Worm (Caenorhabditis elegans) whole organism, L1 larva: ENCODE measurements around the gene F13H6.5.

Experiments used
- C04F5.9 ChIP-seq: sonication (generic microtip); optimal IDR thresholded peaks from 2 replicates; lab custom pipeline; 2016; ENCODE audit warnings: missing genetic modification characterization, missing compliant biosample characterization
- F16B12.6 ChIP-seq: fragments of 150-350 bp; optimal IDR thresholded peaks from 2 replicates; lab custom pipeline; 2014; ENCODE audit warnings: missing biosample characterization, missing genetic modification characterization
- Y116A8C.19 ChIP-seq: sonication (generic microtip); optimal IDR thresholded peaks from 2 replicates; lab custom pipeline; 2016; ENCODE audit warnings: missing compliant biosample characterization, missing genetic modification characterization, borderline replicate concordance
- ama-1 ChIP-seq: fragments of 150-350 bp; optimal IDR thresholded peaks from 2 replicates; lab custom pipeline; 2014
- ceh-88 ChIP-seq: fragments of 200-800 bp; sonication (Bioruptor generic); IDR thresholded peaks from 2 replicates; pipeline ENCODE4 v1.3.6; 2022; ENCODE audit warnings: missing genetic modification characterization, missing compliant biosample characterization
- ceh-90 ChIP-seq: sonication (generic microtip); optimal IDR thresholded peaks from 2 replicates; lab custom pipeline; 2016; ENCODE audit warnings: missing genetic modification characterization, missing compliant biosample characterization
- ces-1 ChIP-seq: fragments of 150-350 bp; optimal IDR thresholded peaks from 2 replicates; lab custom pipeline; 2014; ENCODE audit warnings: missing biosample characterization, missing genetic modification reagents, missing genetic modification characterization
- efl-1 ChIP-seq, 4 experiments: fragments of 150-350 bp; optimal IDR thresholded peaks in 3 of 4; peaks in 1 of 4; 1 replicate in 1 of 4; 2 replicates in 3 of 4; lab custom pipeline; 2014; ENCODE audit warnings: missing biosample characterization in 2 of 4, missing genetic modification characterization in 2 of 4, missing genetic modification reagents in 2 of 4
- elt-2 ChIP-seq: sonication (generic microtip); optimal IDR thresholded peaks from 2 replicates; lab custom pipeline; 2016; ENCODE audit warnings: missing genetic modification characterization, mild to moderate bottlenecking, inconsistent platforms, missing compliant biosample characterization, missing genetic modification reagents
- ets-5 ChIP-seq: fragments of 200-800 bp; sonication (Bioruptor generic); IDR thresholded peaks from 2 replicates; pipeline ENCODE4 v1.3.6; 2022; ENCODE audit warnings: missing genetic modification characterization, missing compliant biosample characterization
- fkh-10 ChIP-seq: sonication (generic microtip); optimal IDR thresholded peaks from 2 replicates; lab custom pipeline; 2017; ENCODE audit warnings: missing biosample characterization, missing genetic modification reagents, missing genetic modification characterization
- fkh-4 ChIP-seq: sonication (generic microtip); optimal IDR thresholded peaks from 2 replicates; lab custom pipeline; 2016; ENCODE audit warnings: missing compliant biosample characterization, missing genetic modification characterization, borderline replicate concordance
- fkh-8 ChIP-seq: sonication (generic microtip); optimal IDR thresholded peaks from 2 replicates; lab custom pipeline; 2016; ENCODE audit warnings: mild to moderate bottlenecking, missing genetic modification characterization, missing compliant biosample characterization
- fos-1 ChIP-seq: fragments of 150-350 bp; optimal IDR thresholded peaks from 2 replicates; lab custom pipeline; 2014; ENCODE audit warnings: missing biosample characterization, missing genetic modification characterization
- grh-1 ChIP-seq: fragments of 200-800 bp; sonication (Bioruptor generic); IDR thresholded peaks from 2 replicates; pipeline ENCODE4 v1.3.6; 2022; ENCODE audit warnings: missing genetic modification reagents, missing genetic modification characterization, missing compliant biosample characterization
- isw-1 ChIP-seq: fragments of 200-800 bp; sonication (Bioruptor generic); IDR thresholded peaks from 2 replicates; pipeline ENCODE4 v1.3.6; 2022; ENCODE audit warnings: missing genetic modification characterization, missing compliant biosample characterization
- jun-1 ChIP-seq: fragments of 150-350 bp; optimal IDR thresholded peaks from 2 replicates; lab custom pipeline; 2014; ENCODE audit warnings: missing biosample characterization, missing genetic modification reagents, missing genetic modification characterization
- lin-14 ChIP-seq: fragments of 200-800 bp; sonication (Bioruptor generic); optimal IDR thresholded peaks from 2 replicates; lab custom pipeline; 2018; ENCODE audit warnings: mild to moderate bottlenecking, missing genetic modification characterization, moderate library complexity, missing compliant biosample characterization
- lin-35 ChIP-seq, 2 experiments: fragments of 150-350 bp; optimal IDR thresholded peaks; 2 replicates each; lab custom pipeline; 2014; ENCODE audit warnings: missing biosample characterization in 2 of 2, missing genetic modification characterization in 2 of 2, missing genetic modification reagents in 2 of 2
- lin-39 ChIP-seq: fragments of 150-350 bp; optimal IDR thresholded peaks from 2 replicates; lab custom pipeline; 2014; ENCODE audit warnings: missing biosample characterization, missing genetic modification reagents, missing genetic modification characterization
- lir-3 ChIP-seq: sonication (generic microtip); optimal IDR thresholded peaks from 2 replicates; lab custom pipeline; 2016; ENCODE audit warnings: mild to moderate bottlenecking, missing genetic modification characterization, moderate library complexity, missing compliant biosample characterization; ENCODE audit not compliant: poor library complexity
- lsy-2 ChIP-seq, 2 experiments: fragments of 150-350 bp; optimal IDR thresholded peaks; 2 replicates each; lab custom pipeline; 2014; ENCODE audit warnings: missing biosample characterization in 2 of 2, missing genetic modification characterization in 2 of 2
- nhr-19 ChIP-seq: fragments of 200-800 bp; sonication (Bioruptor generic); conservative IDR thresholded peaks from 2 replicates; pipeline ENCODE4 v1.3.6; 2022; ENCODE audit warnings: missing genetic modification characterization, missing compliant biosample characterization
- nhr-20 ChIP-seq: sonication (generic microtip); optimal IDR thresholded peaks from 2 replicates; lab custom pipeline; 2016; ENCODE audit warnings: mild to moderate bottlenecking, missing genetic modification characterization, missing compliant biosample characterization
- nhr-90 ChIP-seq: sonication (generic microtip); optimal IDR thresholded peaks from 2 replicates; lab custom pipeline; 2016; ENCODE audit warnings: mild to moderate bottlenecking, missing genetic modification characterization, missing compliant biosample characterization; ENCODE audit not compliant: poor library complexity
- pag-3 ChIP-seq: sonication (generic microtip); optimal IDR thresholded peaks from 2 replicates; lab custom pipeline; 2017; ENCODE audit warnings: missing genetic modification characterization, mild to moderate bottlenecking, missing compliant biosample characterization, antibody characterized with exemption, borderline replicate concordance; ENCODE audit not compliant: insufficient read depth
- rnt-1 ChIP-seq: sonication (generic microtip); optimal IDR thresholded peaks from 2 replicates; lab custom pipeline; 2016; ENCODE audit warnings: mild to moderate bottlenecking, missing genetic modification characterization, moderate library complexity, missing compliant biosample characterization
- sptf-1 ChIP-seq: fragments of 150-350 bp; optimal IDR thresholded peaks from 2 replicates; lab custom pipeline; 2014; ENCODE audit warnings: missing biosample characterization, missing genetic modification characterization
- tbx-2 ChIP-seq: sonication (generic microtip); optimal IDR thresholded peaks from 2 replicates; lab custom pipeline; 2016; ENCODE audit warnings: missing genetic modification characterization, missing compliant biosample characterization
- tlp-1 ChIP-seq: fragments of 150-350 bp; optimal IDR thresholded peaks from 2 replicates; lab custom pipeline; 2014; ENCODE audit warnings: missing biosample characterization, missing genetic modification characterization
- unc-130 ChIP-seq: fragments of 150-350 bp; optimal IDR thresholded peaks from 2 replicates; lab custom pipeline; 2017; ENCODE audit warnings: missing biosample characterization, missing genetic modification characterization, inconsistent platforms
- unc-98 ChIP-seq: fragments of 200-800 bp; sonication (Bioruptor generic); IDR thresholded peaks from 2 replicates; pipeline ENCODE4 v1.3.6; 2022; ENCODE audit warnings: missing genetic modification characterization, missing compliant biosample characterization
- vab-15 ChIP-seq: sonication (generic microtip); optimal IDR thresholded peaks from 2 replicates; lab custom pipeline; 2017; ENCODE audit warnings: missing genotype, mild to moderate bottlenecking, missing genetic modification characterization, missing compliant biosample characterization
- zag-1 ChIP-seq: fragments of 150-350 bp; optimal IDR thresholded peaks from 2 replicates; lab custom pipeline; 2014; ENCODE audit warnings: missing biosample characterization, missing genetic modification characterization
- ztf-11 ChIP-seq, 2 experiments: sonication (generic microtip); optimal IDR thresholded peaks; 2 replicates each; lab custom pipeline; 2016 to 2017; ENCODE audit warnings: missing genetic modification characterization in 2 of 2, missing biosample characterization in 1 of 2, missing compliant biosample characterization in 1 of 2

The F13H6.5 gene

DNA sequence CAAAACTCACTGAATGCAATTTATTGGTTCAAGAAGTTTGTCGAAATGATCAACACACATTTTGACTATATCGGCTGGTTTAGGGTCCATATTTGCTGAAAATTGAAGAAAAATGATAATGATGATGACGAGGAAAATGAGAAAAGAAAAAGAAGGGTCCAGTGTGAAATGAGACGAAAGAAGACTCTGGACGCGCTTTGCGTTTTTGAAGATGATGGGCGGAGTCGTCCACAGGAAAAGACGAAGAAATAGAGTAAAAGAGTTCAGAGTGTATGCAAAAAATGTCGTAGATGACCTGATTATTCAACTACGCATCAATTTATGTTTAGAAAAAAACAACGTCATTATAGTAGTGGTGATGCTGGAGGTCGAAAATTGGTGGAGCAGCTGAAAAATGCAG, at the start of gene F13H6.5:
F13H6.5 (minus strand) TSS at position 101 of the 400 bp plus-strand sequence.
- TF ChIP-seq isw-1 (GFP tag; lab: Robert Waterston, UW) (no peak), vab-15 (no peak), tbx-2 (tag; lab: Kevin White, UChicago) (no peak), F16B12.6 (tag; lab: Kevin White, UChicago) (no peak), unc-130 (tag; lab: Kevin White, UChicago) (no peak), nhr-19 (no peak), unc-98 (GFP tag; lab: Robert Waterston, UW) (no peak), fos-1 (tag; lab: Kevin White, UChicago) (no peak), ets-5 (GFP tag; lab: Robert Waterston, UW) (no peak), sptf-1 (tag; lab: Kevin White, UChicago) (no peak), lin-14 (no peak), ces-1 (GFP tag; lab: Kevin White, UChicago) (no peak), nhr-90 (no peak), lir-3 (tag; lab: Kevin White, UChicago) (no peak), fkh-4 (tag; lab: Kevin White, UChicago) (no peak), pag-3 (tag; lab: Kevin White, UChicago) (no peak), jun-1 (tag; lab: Kevin White, UChicago) (no peak), ceh-88 (no peak), tlp-1 (tag; lab: Kevin White, UChicago) (no peak)

DNA sequence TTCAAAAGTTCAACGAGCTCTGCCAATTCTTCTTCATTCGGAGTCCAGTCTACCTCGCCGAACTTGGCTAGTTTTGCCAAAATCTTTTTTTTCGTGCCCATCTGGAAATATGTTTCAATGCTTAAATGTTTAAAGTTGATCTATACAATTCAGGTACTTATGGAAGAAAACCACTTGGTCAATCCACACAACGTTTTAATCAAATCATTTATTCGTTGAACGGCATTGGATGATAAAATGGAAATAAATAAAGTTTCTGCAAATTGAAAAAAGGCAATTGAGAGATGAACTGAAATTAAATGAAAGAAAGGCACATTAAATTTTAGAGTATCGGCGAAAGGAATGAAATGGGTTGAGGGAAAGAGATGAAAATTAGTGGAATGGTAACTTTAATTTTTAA, 49.3 kb upstream of the F13H6.5 start, which contains the start of gene urb-1:
urb-1 (minus strand) TSS at position 101 of the 400 bp plus-strand sequence.
- TF ChIP-seq tbx-2 (tag; lab: Kevin White, UChicago) (no peak), grh-1 (GFP tag; lab: Robert Waterston, UW) (no peak), unc-98 (GFP tag; lab: Robert Waterston, UW) (no peak), lin-39 (tag; lab: Kevin White, UChicago) (no peak), fkh-8 (tag; lab: Kevin White, UChicago) (no peak), fos-1 (tag; lab: Kevin White, UChicago) (no peak), lsy-2 (tag; optimal IDR thresholded peaks at IDR 0.05; lab: Kevin White, UChicago) (no peak), C04F5.9 (tag; lab: Kevin White, UChicago) (no peak), sptf-1 (tag; lab: Kevin White, UChicago) (no peak), ceh-90 (no peak)
- TF ChIP-seq, all 84 proteins: peak for 0

DNA sequence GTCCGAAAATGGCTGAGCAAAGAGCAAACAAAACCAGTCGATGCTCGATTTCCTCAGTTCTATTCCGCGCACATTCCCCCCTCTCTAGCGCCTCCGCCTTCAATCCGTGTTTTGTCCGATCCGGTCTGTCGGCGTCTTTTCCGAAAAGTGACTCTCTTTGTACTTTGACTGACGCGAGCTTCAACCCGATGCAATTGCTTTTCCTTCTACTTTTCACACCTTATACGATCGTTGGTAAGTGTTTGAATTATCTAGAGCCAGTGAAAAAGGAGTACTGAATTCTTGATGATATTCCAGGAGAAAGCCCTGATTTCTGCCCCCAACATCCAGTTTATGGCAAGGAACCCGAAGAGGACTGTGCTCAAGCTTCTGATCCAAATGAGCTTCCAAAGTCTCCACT, 40.2 kb upstream of the F13H6.5 start, which contains the start of gene cht-6:
cht-6 (plus strand) TSS at position 9 of the 400 bp plus-strand sequence.
- TF ChIP-seq fkh-10, result no peak
- TF ChIP-seq tlp-1 (tag; lab: Kevin White, UChicago), result no peak
- no peak for TF ChIP-seq nhr-20 (tag; lab: Kevin White, UChicago)
- TF ChIP-seq ama-1 (lab: Kevin White, UChicago), result no peak
- no peak for TF ChIP-seq sptf-1 (tag; lab: Kevin White, UChicago)
- no peak for TF ChIP-seq C04F5.9 (tag; lab: Kevin White, UChicago)
- no peak for TF ChIP-seq Y116A8C.19 (tag; lab: Kevin White, UChicago)
- TF ChIP-seq lsy-2 (tag; optimal IDR thresholded peaks at IDR 0.05; lab: Kevin White, UChicago), result no peak

DNA sequence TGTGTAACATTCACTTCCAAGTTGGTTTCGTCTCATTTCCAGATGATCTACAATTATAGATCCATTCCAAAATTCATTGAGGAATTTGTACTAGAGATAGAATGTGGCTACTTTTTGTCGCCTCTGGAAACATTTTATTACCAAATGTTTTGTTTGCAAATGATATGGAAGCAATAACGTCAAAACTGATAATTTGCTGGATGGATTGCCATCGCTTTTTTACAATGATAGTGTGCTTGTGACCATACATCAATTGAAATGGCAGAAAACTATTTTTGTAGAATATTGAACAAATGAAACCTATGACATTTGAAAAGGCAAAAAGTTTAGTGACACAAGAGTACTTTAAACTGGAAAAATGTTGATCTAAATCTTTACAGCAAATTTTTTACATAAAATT, 39.7 kb upstream of the F13H6.5 start:
- TF ChIP-seq elt-2 (tag; lab: Kevin White, UChicago), result peak; percentile 51
- TF ChIP-seq nhr-20 (tag; lab: Kevin White, UChicago), result no peak
- TF ChIP-seq efl-1 (optimal IDR thresholded peaks at IDR 0.05; lab: Kevin White, UChicago), result no peak
- peak in 1 of 2 experiments; percentile 11 for TF ChIP-seq efl-1 (GFP tag; optimal IDR thresholded peaks at IDR 0.05 in 1 of 2; lab: Kevin White, UChicago)
- no peak for TF ChIP-seq ztf-11 (tag; optimal IDR thresholded peaks at IDR 0.05; lab: Kevin White, UChicago)

DNA sequence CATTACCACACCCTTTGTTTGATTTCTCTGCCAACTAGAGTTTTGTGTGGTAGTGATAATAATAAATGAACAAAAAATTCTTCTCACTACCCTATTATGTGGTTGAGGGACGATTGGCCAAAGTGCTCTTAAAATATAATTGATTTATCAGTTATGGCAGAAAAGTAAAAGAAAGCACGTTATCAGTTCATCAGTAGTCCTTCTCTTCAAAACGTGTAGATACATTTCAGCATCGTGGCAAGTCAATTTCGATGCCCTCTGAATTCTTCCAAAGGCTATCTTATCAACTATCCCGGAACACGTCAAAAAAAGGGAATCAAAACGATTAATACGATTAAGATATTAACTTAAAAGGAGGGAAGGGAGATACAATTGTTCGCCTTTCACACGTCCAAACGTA, 38.3 kb upstream of the F13H6.5 start:
- no peak for TF ChIP-seq rnt-1 (tag; lab: Kevin White, UChicago)
- TF ChIP-seq lin-35 (GFP tag; optimal IDR thresholded peaks at IDR 0.05; lab: Kevin White, UChicago), result peak in 1 of 2 experiments; percentile 5
- no peak for TF ChIP-seq zag-1 (tag; lab: Kevin White, UChicago)
- TF ChIP-seq elt-2 (tag; lab: Kevin White, UChicago), result peak; percentile 96
